Fruit fly (Drosophila melanogaster): ENCODE data around the gene CG32447.

The CG32447 gene

DNA sequence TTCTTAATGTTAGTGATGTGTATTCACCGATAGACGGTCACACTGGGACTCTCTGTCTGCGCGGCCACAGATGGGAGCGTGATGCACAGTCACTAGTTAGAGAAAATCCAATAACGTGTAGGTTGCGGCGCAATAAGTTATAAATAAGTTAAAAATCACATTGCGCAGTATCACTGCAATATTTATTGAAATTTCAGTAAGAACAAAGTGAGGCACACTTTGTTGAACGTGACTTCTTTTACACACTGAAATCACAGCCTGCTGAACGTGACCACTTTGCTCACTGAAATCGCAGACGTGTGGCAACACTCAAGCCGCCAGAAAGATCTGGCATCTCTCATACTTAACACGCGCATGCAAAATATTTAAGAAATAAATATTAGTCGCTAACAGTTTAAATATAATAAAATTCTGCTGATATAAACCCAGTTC, 22.5 kb upstream of the CG32447 start, which contains the start of the genes CG11247 and Polr2H (continued):
- TF ChIP-seq topi (GFP tag; optimal IDR thresholded peaks at IDR 0.05) (peak; percentile 88), Lpt (GFP tag; optimal IDR thresholded peaks at IDR 0.05) (peak; percentile 76), CG8632 (GFP tag; optimal IDR thresholded peaks at IDR 0.05) (peak; percentile 63), Eip78C (GFP tag) (peak; percentile 93), CG1621 (tag; optimal IDR thresholded peaks at IDR 0.05) (peak; percentile 66), CG11902 (GFP tag; optimal IDR thresholded peaks at IDR 0.05) (peak; percentile 93), Eip75B (GFP tag; optimal IDR thresholded peaks at IDR 0.05) (peak; percentile 88), Hr39 (GFP tag; optimal IDR thresholded peaks at IDR 0.05) (peak; percentile 97)

DNA sequence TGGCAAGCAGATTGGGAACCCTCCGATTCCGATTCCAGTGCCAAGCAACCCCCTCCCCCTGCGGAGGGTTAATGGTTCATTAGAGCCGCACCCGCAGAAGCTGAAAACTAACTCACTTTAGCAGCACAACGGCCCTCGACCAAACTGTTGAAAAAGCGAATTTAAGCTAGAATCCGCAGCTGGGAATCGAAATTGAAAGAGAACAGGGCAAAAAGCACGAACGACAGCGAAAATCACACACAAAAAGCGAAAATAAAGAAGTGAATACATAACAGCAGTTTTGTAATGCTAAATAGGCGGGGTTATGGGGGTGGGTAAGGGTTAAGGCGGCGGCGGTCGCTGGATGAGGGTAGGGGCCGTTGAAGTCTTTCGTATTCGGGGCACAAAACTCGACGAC, 21.6 kb upstream of the CG32447 start:
- TF ChIP-seq spab (GFP tag; optimal IDR thresholded peaks at IDR 0.05) = no peak
- no peak for TF ChIP-seq fkh (GFP tag; optimal IDR thresholded peaks at IDR 0.05)

DNA sequence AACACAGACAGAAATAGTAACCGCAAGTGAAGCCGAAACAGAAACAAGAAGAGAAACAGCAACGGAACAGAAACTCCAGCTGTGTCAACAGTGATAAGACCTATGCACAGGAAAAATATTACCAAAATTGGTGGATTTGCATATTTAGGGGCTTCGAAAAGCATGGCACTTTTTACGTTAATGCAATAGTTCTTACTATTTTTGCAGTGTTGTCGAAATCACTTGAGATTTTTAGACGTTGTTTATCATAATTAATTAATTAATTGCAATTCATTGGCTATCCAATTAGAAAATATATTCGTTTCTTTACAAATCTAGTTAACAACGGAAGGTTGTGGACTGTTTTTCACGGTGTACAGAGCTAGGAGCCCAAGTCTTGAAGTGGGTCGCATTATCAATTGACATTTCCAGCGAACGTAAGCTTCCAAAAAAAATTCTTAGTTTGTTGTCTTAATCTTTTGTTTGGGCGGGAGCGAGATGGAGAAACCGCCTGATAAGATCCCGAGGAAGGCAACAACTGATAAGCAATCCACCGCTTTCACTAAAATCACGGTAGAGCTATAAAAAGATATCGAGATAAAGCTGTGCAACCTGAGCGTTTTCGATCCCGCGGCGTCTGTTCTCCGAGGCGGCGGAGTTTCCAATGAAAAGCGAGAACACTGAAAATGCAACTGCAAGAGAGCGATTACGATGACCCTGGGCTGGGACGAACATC, 21.0 kb upstream of the CG32447 start:
- peak; percentile 51 for TF ChIP-seq fkh (GFP tag; optimal IDR thresholded peaks at IDR 0.05)
- TF ChIP-seq svp (GFP tag) = peak; percentile 62
- no peak for TF ChIP-seq dsx (GFP tag; optimal IDR thresholded peaks at IDR 0.05; ENCODE audit: poor library complexity, severe bottlenecking)
- TF ChIP-seq achi (GFP tag; optimal IDR thresholded peaks at IDR 0.05) = no peak
- TF ChIP-seq Sox15 (GFP tag; optimal IDR thresholded peaks at IDR 0.05) = no peak
- TF ChIP-seq Eip78C (GFP tag) = peak; percentile 47
- no peak for TF ChIP-seq CG9139 (GFP tag; optimal IDR thresholded peaks at IDR 0.05)

DNA sequence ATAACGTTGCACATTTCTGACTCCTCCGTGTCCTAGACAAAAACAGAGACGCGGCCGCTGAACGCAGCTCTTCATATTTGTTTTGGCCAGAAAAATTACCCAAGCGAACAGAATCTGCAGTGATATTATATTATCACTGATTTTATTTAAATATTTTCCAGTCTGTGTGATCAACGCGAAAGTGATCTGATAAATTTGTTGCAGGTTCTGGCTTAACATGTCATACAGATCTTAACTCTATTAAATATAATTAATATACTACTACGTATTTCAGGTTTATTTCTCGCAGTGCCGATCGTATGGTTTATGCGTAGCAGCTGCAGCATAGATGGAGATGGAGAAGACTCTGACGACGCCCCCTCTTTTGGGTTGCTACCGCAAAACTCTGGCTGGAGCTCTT, 14.7 kb upstream of the CG32447 start:
- TF ChIP-seq achi (GFP tag; optimal IDR thresholded peaks at IDR 0.05) (peak; percentile 38), Sox15 (GFP tag; optimal IDR thresholded peaks at IDR 0.05) (no peak), Sox102F (GFP tag; optimal IDR thresholded peaks at IDR 0.05) (peak; percentile 16), CG6163 (GFP tag; IDR thresholded peaks at IDR 0.05) (no peak), CG3032 (tag; optimal IDR thresholded peaks at IDR 0.05) (peak; percentile 72), CG6854 (GFP tag; optimal IDR thresholded peaks at IDR 0.05) (no peak), CG6792 (GFP tag; optimal IDR thresholded peaks at IDR 0.05) (no peak), spab (GFP tag; optimal IDR thresholded peaks at IDR 0.05) (peak; percentile 55), CG11902 (GFP tag; optimal IDR thresholded peaks at IDR 0.05) (no peak), CG11294 (GFP tag; IDR thresholded peaks at IDR 0.05) (no peak), svp (GFP tag) (peak; percentile 68), OdsH (GFP tag; optimal IDR thresholded peaks at IDR 0.05) (peak; percentile 28), CG1621 (tag; optimal IDR thresholded peaks at IDR 0.05) (peak; percentile 65), fd85E (GFP tag; optimal IDR thresholded peaks at IDR 0.05) (no peak), dac (GFP tag; optimal IDR thresholded peaks at IDR 0.05) (no peak), net (GFP tag; optimal IDR thresholded peaks at IDR 0.05) (peak; percentile 21), Smox (GFP tag; optimal IDR thresholded peaks at IDR 0.05) (peak; percentile 6), fkh (GFP tag; optimal IDR thresholded peaks at IDR 0.05) (no peak), Sox14 (GFP tag; optimal IDR thresholded peaks at IDR 0.05) (peak; percentile 36), CG7368 (GFP tag; optimal IDR thresholded peaks at IDR 0.05) (no peak), salr (GFP tag; optimal IDR thresholded peaks at IDR 0.05) (peak; percentile 36 to 45), Hr39 (GFP tag; optimal IDR thresholded peaks at IDR 0.05) (no peak), Met (GFP tag; optimal IDR thresholded peaks at IDR 0.05) (peak; percentile 41), Eip78C (GFP tag) (peak; percentile 77), CG15336 (GFP tag; IDR thresholded peaks at IDR 0.05) (no peak), vri (GFP tag; optimal IDR thresholded peaks at IDR 0.05) (no peak), Eip75B (GFP tag; optimal IDR thresholded peaks at IDR 0.05) (peak; percentile 39), Eip93F (GFP tag; optimal IDR thresholded peaks at IDR 0.05) (no peak), esn (GFP tag; optimal IDR thresholded peaks at IDR 0.05) (peak; percentile 41), CG8632 (GFP tag; optimal IDR thresholded peaks at IDR 0.05) (peak; percentile 18), CG10669 (GFP tag; optimal IDR thresholded peaks at IDR 0.05) (peak; percentile 71), ss (GFP tag; optimal IDR thresholded peaks at IDR 0.05) (peak; percentile 5 to 35), CG11762 (GFP tag; optimal IDR thresholded peaks at IDR 0.05; ENCODE audit: insufficient read depth) (no peak), CG3919 (GFP tag; optimal IDR thresholded peaks at IDR 0.05) (peak; percentile 60), CG6808 (GFP tag; optimal IDR thresholded peaks at IDR 0.05) (peak; percentile 69), CG31627 (GFP tag; optimal IDR thresholded peaks at IDR 0.05) (no peak), CG10631 (GFP tag; optimal IDR thresholded peaks at IDR 0.05) (peak; percentile 74), Lpt (GFP tag; optimal IDR thresholded peaks at IDR 0.05) (no peak), CG34406 (GFP tag; optimal IDR thresholded peaks at IDR 0.05) (peak; percentile 8)
